Worm (Caenorhabditis elegans): ENCODE measurements around the gene F59B2.15.

The F59B2.15 gene

DNA sequence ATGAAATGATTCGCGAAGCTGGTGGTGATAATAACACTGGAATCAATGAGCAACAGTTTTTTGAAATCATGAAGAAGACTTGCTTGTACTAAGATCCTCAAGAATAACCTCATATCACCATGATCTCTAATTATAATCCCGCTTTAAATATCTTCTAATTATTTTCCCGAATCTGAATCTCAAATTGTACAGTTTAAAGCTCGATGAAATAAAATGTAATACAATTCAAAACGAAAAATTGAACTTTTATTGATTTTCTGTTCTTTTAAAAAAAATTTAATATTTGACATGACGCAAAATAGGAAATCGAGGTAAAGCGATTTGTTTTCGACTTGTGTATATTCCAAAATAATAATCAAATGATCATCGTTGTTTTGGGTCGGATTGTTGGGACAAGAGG lies 27.6 kb downstream of the F59B2.15 start:
- TF ChIP-seq ztf-18 (tag; optimal IDR thresholded peaks at IDR 0.05) (peak; percentile 17), hrde-1 (tag; optimal IDR thresholded peaks at IDR 0.05; ENCODE audit: borderline replicate concordance) (peak; percentile 25), hmg-1.2 (GFP tag; IDR thresholded peaks at IDR 0.05) (no peak), dox-1 (GFP tag; IDR thresholded peaks at IDR 0.05) (0 out of 2 replicates have a peak, but pooled peaks have one; percentile 39), hsf-1 (GFP tag; IDR thresholded peaks at IDR 0.05) (peak; percentile 47; the same call in 1 of the 2 replicates), cebp-1 (GFP tag; IDR thresholded peaks at IDR 0.05) (no peak), cebp-1 (tag; optimal IDR thresholded peaks at IDR 0.05) (peak; percentile 43), C17E4.6 (GFP tag; IDR thresholded peaks at IDR 0.05) (no peak), Y79H2A.3 (GFP tag; conservative IDR thresholded peaks at IDR 0.05) (0 out of 2 replicates have a peak, but pooled peaks have one; percentile 7), fkh-3 (tag; optimal IDR thresholded peaks at IDR 0.05) (no peak), zfh-2 (GFP tag; conservative IDR thresholded peaks at IDR 0.05) (no peak), ama-1 (optimal IDR thresholded peaks at IDR 0.05) (no peak), ama-1 (GFP tag; optimal IDR thresholded peaks at IDR 0.05) (peak in 1 of 2 experiments; percentile 90), nhr-120 (GFP tag; IDR thresholded peaks at IDR 0.05) (0 out of 2 replicates have a peak, but pooled peaks have one; percentile 26), F37B4.10 (GFP tag; IDR thresholded peaks at IDR 0.05) (no peak), ztf-26 (tag; optimal IDR thresholded peaks at IDR 0.05) (peak; percentile 41), nfyb-1 (GFP tag; IDR thresholded peaks at IDR 0.05) (peak; percentile 50; the same call in 1 of the 2 replicates), akir-1 (GFP tag; optimal IDR thresholded peaks at IDR 0.05) (no peak), madf-3 (GFP tag; IDR thresholded peaks at IDR 0.05) (peak; percentile 81; the same call in 1 of the 2 replicates), ekl-4 (GFP tag; IDR thresholded peaks at IDR 0.05) (peak; percentile 74; the same call in 1 of the 2 replicates), B0261.1 (tag; optimal IDR thresholded peaks at IDR 0.05) (no peak), lin-54 (GFP tag; optimal IDR thresholded peaks at IDR 0.05) (peak; percentile 6), ZK185.1 (tag; optimal IDR thresholded peaks at IDR 0.05; ENCODE audit: poor library complexity, severe bottlenecking) (no peak), die-1 (tag; optimal IDR thresholded peaks at IDR 0.05) (peak; percentile 17), Y56A3A.18 (GFP tag; IDR thresholded peaks at IDR 0.05) (peak; percentile 45; the same call in 1 of the 2 replicates), D2030.7 (GFP tag; IDR thresholded peaks at IDR 0.05) (peak; percentile 31; the same call in 1 of the 2 replicates), repo-1 (tag; optimal IDR thresholded peaks at IDR 0.05) (peak; percentile 70), Y53G8AR.9 (GFP tag; conservative IDR thresholded peaks at IDR 0.05) (peak; percentile 38; the same call in 1 of the 2 replicates), somi-1 (GFP tag; optimal IDR thresholded peaks at IDR 0.05) (peak; percentile 38), ztf-3 (GFP tag; optimal IDR thresholded peaks at IDR 0.05) (no peak), B0336.3 (GFP tag; IDR thresholded peaks at IDR 0.05) (peak; percentile 73), mxl-1 (tag; optimal IDR thresholded peaks at IDR 0.05) (no peak), rec-8 (tag; optimal IDR thresholded peaks at IDR 0.05) (no peak), F23B12.7 (tag; optimal IDR thresholded peaks at IDR 0.05; ENCODE audit: insufficient read depth) (peak; percentile 23), hmg-20 (GFP tag; IDR thresholded peaks at IDR 0.05) (no peak), tlf-1 (GFP tag; optimal IDR thresholded peaks at IDR 0.05) (no peak), Y67H2A.10 (GFP tag; conservative IDR thresholded peaks at IDR 0.05) (no peak), lin-35 (GFP tag; optimal IDR thresholded peaks at IDR 0.05) (peak in 1 of 3 experiments; percentile 19), ccch-3 (GFP tag; optimal IDR thresholded peaks at IDR 0.05) (no peak), athp-1 (tag; optimal IDR thresholded peaks at IDR 0.05) (peak; percentile 48), atf-7 (tag; optimal IDR thresholded peaks at IDR 0.05) (peak; percentile 27), Y95B8A.8 (GFP tag; IDR thresholded peaks at IDR 0.05) (peak; percentile 72; the same call in 1 of the 2 replicates), ztf-25 (GFP tag; IDR thresholded peaks at IDR 0.05) (no peak), zim-3 (tag; optimal IDR thresholded peaks at IDR 0.05) (peak; percentile 26), madf-6 (GFP tag; IDR thresholded peaks at IDR 0.05) (0 out of 2 replicates have a peak, but pooled peaks have one; percentile 31), mel-28 (tag; optimal IDR thresholded peaks at IDR 0.05; ENCODE audit: borderline replicate concordance) (peak; percentile 4), F22D6.2 (tag; optimal IDR thresholded peaks at IDR 0.05) (peak; percentile 7), F10E7.11 (tag; optimal IDR thresholded peaks at IDR 0.05) (peak; percentile 28)

Measured in whole organism, young adult.